Fruit fly (Drosophila melanogaster) Kc167 (cell line): ENCODE measurements around the gene CG13796.
"Not testable (repeated sequence)": the region's sequence is repeated elsewhere in the genome, so short reads cannot be mapped to it uniquely, and the experiment has no call there.

ENCODE experiments used
- Sin3A ChIP-seq: fragments of >200 bp; optimal IDR thresholded peaks from 2 replicates; lab custom pipeline; 2018; ENCODE audit warnings: missing external identifiers
- h ChIP-seq: fragments of >200 bp; optimal IDR thresholded peaks from 3 replicates; lab custom pipeline; 2018; ENCODE audit warnings: missing external identifiers
- ttk ChIP-seq: sonication (Bioruptor generic); optimal IDR thresholded peaks from 2 replicates; lab custom pipeline; 2017; ENCODE audit warnings: missing external identifiers

DNA sequence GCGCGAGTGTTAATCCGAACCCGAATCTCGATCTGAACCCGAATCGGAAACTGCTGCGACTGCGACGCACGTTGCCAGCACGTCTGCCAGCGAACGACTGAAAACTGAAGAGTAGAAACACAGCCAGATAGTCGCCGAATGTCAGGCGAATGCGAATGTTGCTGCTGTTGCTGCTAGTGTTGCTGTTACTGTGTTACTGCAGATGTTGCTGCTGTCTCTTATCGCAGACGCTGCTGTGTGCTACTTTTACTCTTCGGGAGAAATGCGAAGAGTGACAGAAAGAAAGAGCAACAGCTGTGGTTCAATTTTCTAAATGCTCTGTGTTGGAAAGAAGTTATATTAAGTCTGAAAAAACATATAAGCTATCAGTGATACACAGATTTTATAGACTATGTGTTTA is at the start of gene CG13796:
- TF ChIP-seq h (lab: Kevin White, UChicago); ttk (lab: Kevin White, UChicago); Sin3A: not testable (repeated sequence)
